Worm (Caenorhabditis elegans) whole organism, early embryonic: Measurements from ENCODE around the gene pde-2.

Experiments
- B0310.2 ChIP-seq: sonication (generic microtip); optimal IDR thresholded peaks from 2 replicates; lab custom pipeline; 2016; ENCODE audit warnings: mild to moderate bottlenecking, missing genetic modification characterization, missing compliant biosample characterization
- F13C5.2 ChIP-seq: sonication (generic microtip); optimal IDR thresholded peaks from 2 replicates; lab custom pipeline; 2017; ENCODE audit warnings: mild to moderate bottlenecking, missing genetic modification characterization, inconsistent platforms, missing compliant biosample characterization
- aly-1 ChIP-seq: sonication (generic microtip); optimal IDR thresholded peaks from 2 replicates; lab custom pipeline; 2016; ENCODE audit warnings: missing genetic modification characterization, missing compliant biosample characterization
- ama-1 ChIP-seq: fragments of 150-350 bp; optimal IDR thresholded peaks from 2 replicates; lab custom pipeline; 2014
- ceh-13 ChIP-seq: fragments of 200-800 bp; sonication (Bioruptor generic); optimal IDR thresholded peaks from 2 replicates; lab custom pipeline; 2018; ENCODE audit warnings: mild to moderate bottlenecking, missing genetic modification characterization, missing compliant biosample characterization
- ceh-36 ChIP-seq: sonication (generic microtip); optimal IDR thresholded peaks from 2 replicates; lab custom pipeline; 2016; ENCODE audit warnings: missing genetic modification characterization, inconsistent platforms, missing compliant biosample characterization
- ets-7 ChIP-seq: sonication (generic microtip); optimal IDR thresholded peaks from 2 replicates; lab custom pipeline; 2016; ENCODE audit warnings: missing genotype, missing genetic modification characterization, missing compliant biosample characterization
- flt-1 ChIP-seq: fragments of 200-800 bp; sonication (Bioruptor generic); IDR thresholded peaks from 2 replicates; pipeline ENCODE4 v1.3.6; 2022; ENCODE audit warnings: missing genetic modification characterization, missing compliant biosample characterization
- hmbx-1 ChIP-seq: sonication (generic microtip); optimal IDR thresholded peaks from 2 replicates; lab custom pipeline; 2016; ENCODE audit warnings: mild to moderate bottlenecking, missing genetic modification characterization, missing compliant biosample characterization
- hmg-4 ChIP-seq: fragments of 200-800 bp; sonication (Bioruptor generic); optimal IDR thresholded peaks from 2 replicates; lab custom pipeline; 2018; ENCODE audit warnings: mild to moderate bottlenecking, missing genetic modification characterization, missing compliant biosample characterization
- hnd-1 ChIP-seq: sonication (generic microtip); optimal IDR thresholded peaks from 2 replicates; lab custom pipeline; 2016; ENCODE audit warnings: missing genetic modification characterization, missing compliant biosample characterization
- pes-1 ChIP-seq: fragments of 200-800 bp; sonication (Bioruptor generic); IDR thresholded peaks from 2 replicates; pipeline ENCODE4 v1.3.6; 2022; ENCODE audit warnings: missing genetic modification reagents, missing genetic modification characterization, missing compliant biosample characterization
- scrt-1 ChIP-seq: fragments of 200-800 bp; sonication (Bioruptor generic); IDR thresholded peaks from 2 replicates; pipeline ENCODE4 v1.3.6; 2022; ENCODE audit warnings: missing genetic modification characterization, missing compliant biosample characterization
- sea-1 ChIP-seq: fragments of 200-800 bp; sonication (Bioruptor generic); conservative IDR thresholded peaks from 2 replicates; pipeline ENCODE4 v1.3.6; 2022; ENCODE audit warnings: missing genetic modification characterization, missing compliant biosample characterization
- tbx-11 ChIP-seq: fragments of 200-800 bp; sonication (Bioruptor generic); IDR thresholded peaks from 2 replicates; pipeline ENCODE4 v1.3.6; 2022; ENCODE audit warnings: missing genetic modification characterization, missing compliant biosample characterization
- tbx-37 ChIP-seq: fragments of 200-800 bp; sonication (Bioruptor generic); conservative IDR thresholded peaks from 2 replicates; pipeline ENCODE4 v1.3.6; 2022; ENCODE audit warnings: missing genetic modification reagents, missing genetic modification characterization, missing compliant biosample characterization
- tra-4 ChIP-seq: sonication (generic microtip); optimal IDR thresholded peaks from 2 replicates; lab custom pipeline; 2017; ENCODE audit warnings: missing genetic modification characterization, missing compliant biosample characterization

Gene pde-2

ce11 chrIII:8973163-8973562 lies 8.5 kb downstream of the pde-2 start:
- TF ChIP-seq B0310.2 (tag; lab: Kevin White, UChicago): no peak
- no peak for TF ChIP-seq tbx-37
- TF ChIP-seq hmbx-1 (tag; lab: Kevin White, UChicago): no peak
- TF ChIP-seq ceh-36 (tag; lab: Kevin White, UChicago): no peak
- TF ChIP-seq flt-1 (GFP tag; lab: Robert Waterston, UW): no peak
- TF ChIP-seq pes-1 (GFP tag; lab: Robert Waterston, UW): no peak
- no peak for TF ChIP-seq aly-1 (tag; lab: Kevin White, UChicago)
- TF ChIP-seq ets-7 (tag; lab: Kevin White, UChicago): no peak
- no peak for TF ChIP-seq ceh-13 (GFP tag; lab: Kevin White, UChicago)
- TF ChIP-seq tbx-11 (GFP tag; lab: Robert Waterston, UW): no peak
- TF ChIP-seq scrt-1: no peak
- no peak for TF ChIP-seq ama-1 (lab: Kevin White, UChicago)
- TF ChIP-seq hnd-1 (tag; lab: Kevin White, UChicago): no peak
- TF ChIP-seq hmg-4 (GFP tag; lab: Kevin White, UChicago): no peak
- no peak for TF ChIP-seq tra-4 (tag; lab: Kevin White, UChicago)
- TF ChIP-seq F13C5.2 (tag; lab: Kevin White, UChicago): no peak

ce11 chrIII:8971255-8972020 lies 10.3 kb downstream of the pde-2 start, which contains the start of the genes eif-3.D and R08D7.4:
Gene eif-3.D (minus strand): TSS chrIII:8971578.
Gene R08D7.4 (plus strand): TSS chrIII:8971892.
- TF ChIP-seq pes-1 (GFP tag; lab: Robert Waterston, UW) (peak; percentile 70), tbx-11 (GFP tag; lab: Robert Waterston, UW) (no peak), ama-1 (lab: Kevin White, UChicago) (no peak), ceh-36 (tag; lab: Kevin White, UChicago) (peak; percentile 17), ets-7 (tag; lab: Kevin White, UChicago) (peak; percentile 13), F13C5.2 (tag; lab: Kevin White, UChicago) (peak; percentile 84), sea-1 (no peak), tbx-37 (peak; percentile 61), tra-4 (tag; lab: Kevin White, UChicago) (no peak), flt-1 (GFP tag; lab: Robert Waterston, UW) (0 out of 2 replicates have a peak, but pooled peaks have one; percentile 31), hnd-1 (tag; lab: Kevin White, UChicago) (peak; percentile 17)

ce11 chrIII:8967639-8968038 lies 14.1 kb downstream of the pde-2 start, which contains the start of the genes bud-13 and rpap-2:
Gene bud-13 (minus strand): TSS chrIII:8967727.
Gene rpap-2 (plus strand): TSS chrIII:8967967.
- peak; percentile 53; the same call in 1 of the 2 replicates for TF ChIP-seq tbx-37
- no peak for TF ChIP-seq ceh-13 (GFP tag; lab: Kevin White, UChicago)

ce11 chrIII:8964684-8965283 lies 16.9 kb downstream of the pde-2 start:
- no peak for TF ChIP-seq pes-1 (GFP tag; lab: Robert Waterston, UW)
- TF ChIP-seq aly-1 (tag; lab: Kevin White, UChicago): peak; percentile 16

ce11 chrIII:8962475-8962874 lies 19.2 kb downstream of the pde-2 start:
- TF ChIP-seq scrt-1 (no peak), tbx-37 (no peak), sea-1 (no peak), tbx-11 (GFP tag; lab: Robert Waterston, UW) (no peak), aly-1 (tag; lab: Kevin White, UChicago) (no peak), B0310.2 (tag; lab: Kevin White, UChicago) (no peak)

- TF ChIP-seq aly-1 (tag; lab: Kevin White, UChicago): no peak
- no peak for TF ChIP-seq ceh-13 (GFP tag; lab: Kevin White, UChicago)
- no peak for TF ChIP-seq hmbx-1 (tag; lab: Kevin White, UChicago)
- no peak for TF ChIP-seq sea-1
- TF ChIP-seq ceh-36 (tag; lab: Kevin White, UChicago): no peak
- TF ChIP-seq flt-1 (GFP tag; lab: Robert Waterston, UW): no peak
- TF ChIP-seq pes-1 (GFP tag; lab: Robert Waterston, UW): no peak
- no peak for TF ChIP-seq B0310.2 (tag; lab: Kevin White, UChicago)
These were observed 19.7 kb downstream of the pde-2 start, which contains the start of gene grl-25 for ce11 chrIII:8961993-8962392. Gene grl-25 (plus strand): TSS chrIII:8962293.

ce11 chrIII:8960664-8961063 lies 21.0 kb downstream of the pde-2 start, which contains the start of gene ZK643.6:
Gene ZK643.6 (minus strand): TSS chrIII:8960764.
- no peak for TF ChIP-seq hnd-1 (tag; lab: Kevin White, UChicago)
- TF ChIP-seq F13C5.2 (tag; lab: Kevin White, UChicago): no peak
- TF ChIP-seq aly-1 (tag; lab: Kevin White, UChicago): no peak
- TF ChIP-seq ets-7 (tag; lab: Kevin White, UChicago): no peak
- no peak for TF ChIP-seq pes-1 (GFP tag; lab: Robert Waterston, UW)
- no peak for TF ChIP-seq tbx-37
- no peak for TF ChIP-seq sea-1
- TF ChIP-seq tra-4 (tag; lab: Kevin White, UChicago): no peak
- TF ChIP-seq hmbx-1 (tag; lab: Kevin White, UChicago): no peak
- TF ChIP-seq ama-1 (lab: Kevin White, UChicago): no peak
- TF ChIP-seq flt-1 (GFP tag; lab: Robert Waterston, UW): no peak
- TF ChIP-seq tbx-11 (GFP tag; lab: Robert Waterston, UW): no peak
- no peak for TF ChIP-seq scrt-1
- no peak for TF ChIP-seq hmg-4 (GFP tag; lab: Kevin White, UChicago)
